Worm (Caenorhabditis elegans) whole organism, L4 larva: Measurements from ENCODE around the gene F52B10.3.
A peak's percentile ranks its signal among the peaks of the same experiment; 100 is the strongest.

Experiments
- F44E2.7 ChIP-seq: fragments of 200-800 bp; sonication (Bioruptor generic); IDR thresholded peaks from 2 replicates; pipeline ENCODE4 v2.1.2; 2022; ENCODE audit warnings: missing genetic modification characterization, missing compliant biosample characterization
- F49E8.2 ChIP-seq: sonication (generic microtip); optimal IDR thresholded peaks from 2 replicates; lab custom pipeline; 2016; ENCODE audit warnings: missing compliant biosample characterization, mild to moderate bottlenecking, missing genetic modification characterization, borderline replicate concordance
- T20F7.1 ChIP-seq: fragments of 200-800 bp; sonication (Bioruptor generic); optimal IDR thresholded peaks from 2 replicates; lab custom pipeline; 2018; ENCODE audit warnings: mild to moderate bottlenecking, missing genetic modification characterization, missing compliant biosample characterization
- Y105C5A.15 ChIP-seq: fragments of 200-800 bp; sonication (Bioruptor generic); IDR thresholded peaks from 2 replicates; pipeline ENCODE4 v1.3.6; 2022; ENCODE audit warnings: missing genetic modification characterization, missing compliant biosample characterization
- Y48G9A.11 ChIP-seq: fragments of 200-800 bp; sonication (Bioruptor generic); IDR thresholded peaks from 2 replicates; pipeline ENCODE4 v1.3.6; 2022; ENCODE audit warnings: missing genetic modification reagents, missing genetic modification characterization, missing compliant biosample characterization
- Y5F2A.4 ChIP-seq: fragments of 200-800 bp; sonication (Bioruptor generic); optimal IDR thresholded peaks from 2 replicates; lab custom pipeline; 2018; ENCODE audit warnings: mild to moderate bottlenecking, missing genetic modification characterization, missing compliant biosample characterization
- Y75B8A.6 ChIP-seq: fragments of 200-800 bp; sonication (Bioruptor generic); IDR thresholded peaks from 2 replicates; pipeline ENCODE4 v1.3.6; 2022; ENCODE audit warnings: missing genetic modification reagents, missing genetic modification characterization, missing compliant biosample characterization
- ZK337.2 ChIP-seq: fragments of 200-800 bp; sonication (Bioruptor generic); IDR thresholded peaks from 2 replicates; pipeline ENCODE4 v1.3.6; 2022; ENCODE audit warnings: missing genetic modification reagents, missing genetic modification characterization, missing compliant biosample characterization
- aha-1 ChIP-seq: fragments of 150-350 bp; peaks from one replicate; lab custom pipeline; 2014; ENCODE audit warnings: missing biosample characterization, missing genetic modification characterization
- aly-2 ChIP-seq: sonication (generic microtip); optimal IDR thresholded peaks from 2 replicates; lab custom pipeline; 2018; ENCODE audit warnings: missing biosample characterization, missing genetic modification characterization
- arid-1 ChIP-seq: fragments of 200-800 bp; sonication (Bioruptor generic); conservative IDR thresholded peaks from 2 replicates; pipeline ENCODE4 v1.3.6; 2022; ENCODE audit warnings: missing genetic modification reagents, missing genetic modification characterization, missing compliant biosample characterization
- attf-4 ChIP-seq: sonication (generic microtip); optimal IDR thresholded peaks from 3 replicates; lab custom pipeline; 2017; ENCODE audit warnings: missing biosample characterization, missing genetic modification characterization
- ceh-20 ChIP-seq: fragments of 200-800 bp; sonication (Bioruptor generic); IDR thresholded peaks from 2 replicates; pipeline ENCODE4 v1.3.6; 2022; ENCODE audit warnings: missing genetic modification reagents, missing genetic modification characterization, missing compliant biosample characterization
- ceh-44 ChIP-seq: fragments of 200-800 bp; sonication (Bioruptor generic); IDR thresholded peaks from 2 replicates; pipeline ENCODE4 v1.3.6; 2022; ENCODE audit warnings: missing genetic modification reagents, missing genetic modification characterization, missing compliant biosample characterization
- ceh-82 ChIP-seq: sonication (generic microtip); optimal IDR thresholded peaks from 2 replicates; lab custom pipeline; 2017; ENCODE audit warnings: missing biosample characterization, missing genetic modification characterization
- ces-1 ChIP-seq: fragments of 150-350 bp; sonication (generic microtip); optimal IDR thresholded peaks from 4 replicates; lab custom pipeline; 2014; ENCODE audit warnings: missing biosample characterization, missing genetic modification reagents, missing genetic modification characterization
- daf-12 ChIP-seq: fragments of 150-350 bp; optimal IDR thresholded peaks from 2 replicates; lab custom pipeline; 2014; ENCODE audit warnings: missing biosample characterization, missing genetic modification reagents, missing genetic modification characterization
- daf-16 ChIP-seq, 3 experiments: sonication (generic microtip); optimal IDR thresholded peaks; 2 replicates each; lab custom pipeline; 2016 to 2017; ENCODE audit warnings: missing genetic modification characterization in 3 of 3, missing genetic modification reagents in 3 of 3, mild to moderate bottlenecking in 2 of 3, missing compliant biosample characterization in 2 of 3, missing biosample characterization in 1 of 3, moderate library complexity in 1 of 3
- daf-8 ChIP-seq: fragments of 200-800 bp; sonication (Bioruptor generic); IDR thresholded peaks from 2 replicates; pipeline ENCODE4 v1.3.6; 2022; ENCODE audit warnings: missing genetic modification characterization, missing compliant biosample characterization
- dmd-9 ChIP-seq: fragments of 200-800 bp; sonication (Bioruptor generic); IDR thresholded peaks from 2 replicates; pipeline ENCODE4 v1.3.6; 2022; ENCODE audit warnings: missing genetic modification reagents, missing genetic modification characterization, missing compliant biosample characterization
- duxl-1 ChIP-seq: sonication (generic microtip); optimal IDR thresholded peaks from 2 replicates; lab custom pipeline; 2016; ENCODE audit warnings: mild to moderate bottlenecking, missing genetic modification characterization, moderate library complexity, missing compliant biosample characterization; ENCODE audit not compliant: poor library complexity
- dve-1 ChIP-seq: sonication (generic microtip); optimal IDR thresholded peaks from 2 replicates; lab custom pipeline; 2017; ENCODE audit warnings: antibody characterized with exemption, mild to moderate bottlenecking, missing genetic modification characterization, missing compliant biosample characterization; ENCODE audit not compliant: insufficient read depth
- egl-27 ChIP-seq: sonication (generic microtip); optimal IDR thresholded peaks from 3 replicates; lab custom pipeline; 2017; ENCODE audit warnings: missing biosample characterization, missing genetic modification reagents, missing genetic modification characterization
- egl-43 ChIP-seq: fragments of 200-800 bp; sonication (Bioruptor generic); IDR thresholded peaks from 2 replicates; pipeline ENCODE4 v1.3.6; 2022; ENCODE audit warnings: missing genetic modification reagents, missing genetic modification characterization, missing compliant biosample characterization
- fos-1 ChIP-seq: fragments of 150-350 bp; optimal IDR thresholded peaks from 2 replicates; lab custom pipeline; 2014; ENCODE audit warnings: missing biosample characterization, missing genetic modification characterization
- hif-1 ChIP-seq, 2 experiments: sonication (generic microtip); optimal IDR thresholded peaks; 2 replicates each; lab custom pipeline; 2016 to 2017; ENCODE audit warnings: missing compliant biosample characterization in 2 of 2, missing genetic modification characterization in 2 of 2, missing genetic modification reagents in 2 of 2, missing genotype in 2 of 2, mild to moderate bottlenecking in 1 of 2
- hlh-30 ChIP-seq: sonication (generic microtip); optimal IDR thresholded peaks from 2 replicates; lab custom pipeline; 2017; ENCODE audit warnings: antibody characterized with exemption, mild to moderate bottlenecking, missing genetic modification characterization, missing compliant biosample characterization; ENCODE audit not compliant: insufficient read depth
- lim-7 ChIP-seq: fragments of 200-800 bp; sonication (Bioruptor generic); IDR thresholded peaks from 2 replicates; pipeline ENCODE4 v1.3.6; 2022; ENCODE audit warnings: missing genetic modification characterization, missing compliant biosample characterization
- lin-38 ChIP-seq: fragments of 200-800 bp; sonication (Bioruptor generic); IDR thresholded peaks from 2 replicates; pipeline ENCODE4 v1.3.6; 2022; ENCODE audit warnings: missing genetic modification reagents, missing genetic modification characterization, missing compliant biosample characterization
- lin-39 ChIP-seq: fragments of 150-350 bp; optimal IDR thresholded peaks from 2 replicates; lab custom pipeline; 2014; ENCODE audit warnings: missing biosample characterization, missing genetic modification reagents, missing genetic modification characterization
- lir-3 ChIP-seq: sonication (generic microtip); optimal IDR thresholded peaks from 2 replicates; lab custom pipeline; 2016; ENCODE audit warnings: mild to moderate bottlenecking, missing genetic modification characterization, missing compliant biosample characterization
- lsy-2 ChIP-seq, 2 experiments: fragments of 150-350 bp in 1 of 2; sonication (generic microtip) in 1 of 2; optimal IDR thresholded peaks; 2 replicates each; lab custom pipeline; 2014 to 2017; ENCODE audit warnings: missing biosample characterization in 2 of 2, missing genetic modification characterization in 2 of 2
- mes-2 ChIP-seq: sonication (generic microtip); optimal IDR thresholded peaks from 2 replicates; lab custom pipeline; 2016; ENCODE audit warnings: missing genotype, mild to moderate bottlenecking, missing genetic modification characterization, missing compliant biosample characterization; ENCODE audit not compliant: poor library complexity, severe bottlenecking
- nhr-102 ChIP-seq: sonication (generic microtip); optimal IDR thresholded peaks from 2 replicates; lab custom pipeline; 2016; ENCODE audit warnings: mild to moderate bottlenecking, missing genetic modification characterization, moderate library complexity, missing compliant biosample characterization
- nhr-11 ChIP-seq: fragments of 150-350 bp; optimal IDR thresholded peaks from 2 replicates; lab custom pipeline; 2014; ENCODE audit warnings: missing biosample characterization, missing genetic modification characterization
- nhr-25 ChIP-seq: sonication (generic microtip); optimal IDR thresholded peaks from 2 replicates; lab custom pipeline; 2017; ENCODE audit warnings: missing genetic modification characterization, mild to moderate bottlenecking, missing compliant biosample characterization, antibody characterized with exemption, moderate library complexity, borderline replicate concordance; ENCODE audit not compliant: insufficient read depth
- nhr-41 ChIP-seq: fragments of 200-800 bp; sonication (Bioruptor generic); IDR thresholded peaks from 2 replicates; pipeline ENCODE4 v1.3.6; 2022; ENCODE audit warnings: missing genetic modification reagents, missing genetic modification characterization, missing compliant biosample characterization
- nhr-42 ChIP-seq: fragments of 200-800 bp; sonication (Bioruptor generic); IDR thresholded peaks from 2 replicates; pipeline ENCODE4 v1.3.6; 2022; ENCODE audit warnings: missing genetic modification characterization, missing compliant biosample characterization
- nhr-6 ChIP-seq: fragments of 150-350 bp; optimal IDR thresholded peaks from 2 replicates; lab custom pipeline; 2014; ENCODE audit warnings: missing biosample characterization, missing genetic modification characterization
- nhr-77 ChIP-seq: fragments of 150-350 bp; optimal IDR thresholded peaks from 2 replicates; lab custom pipeline; 2014; ENCODE audit warnings: missing biosample characterization, missing genetic modification characterization
- php-3 ChIP-seq: fragments of 200-800 bp; sonication (Bioruptor generic); IDR thresholded peaks from 2 replicates; pipeline ENCODE4 v1.3.6; 2022; ENCODE audit warnings: missing genetic modification reagents, missing genetic modification characterization, missing compliant biosample characterization
- pqm-1 ChIP-seq: sonication (generic microtip); optimal IDR thresholded peaks from 2 replicates; lab custom pipeline; 2017; ENCODE audit warnings: missing biosample characterization, missing genetic modification characterization
- snpc-4 ChIP-seq: fragments of 150-350 bp; optimal IDR thresholded peaks from 2 replicates; lab custom pipeline; 2014; ENCODE audit warnings: missing biosample characterization, missing genetic modification characterization
- spr-1 ChIP-seq: sonication (generic microtip); optimal IDR thresholded peaks from 2 replicates; lab custom pipeline; 2016; ENCODE audit warnings: mild to moderate bottlenecking, missing genetic modification characterization, missing compliant biosample characterization
- tra-1 ChIP-seq: fragments of 200-800 bp; sonication (Bioruptor generic); IDR thresholded peaks from 2 replicates; pipeline ENCODE4 v1.3.6; 2022; ENCODE audit warnings: missing genetic modification reagents, missing genetic modification characterization, missing compliant biosample characterization
- vab-7 ChIP-seq: fragments of 200-800 bp; sonication (Bioruptor generic); IDR thresholded peaks from 2 replicates; pipeline ENCODE4 v1.3.6; 2022; ENCODE audit warnings: missing genetic modification reagents, missing genetic modification characterization, missing compliant biosample characterization
- zag-1 ChIP-seq: fragments of 150-350 bp; optimal IDR thresholded peaks from 2 replicates; lab custom pipeline; 2014; ENCODE audit warnings: missing biosample characterization, missing genetic modification characterization
- zfp-2 ChIP-seq: sonication (generic microtip); optimal IDR thresholded peaks from 2 replicates; lab custom pipeline; 2016; ENCODE audit warnings: mild to moderate bottlenecking, missing genetic modification characterization, missing compliant biosample characterization
- zfp-3 ChIP-seq: fragments of 200-800 bp; sonication (Bioruptor generic); conservative IDR thresholded peaks from 2 replicates; pipeline ENCODE4 v1.3.6; 2022; ENCODE audit warnings: missing genetic modification reagents, missing genetic modification characterization, missing compliant biosample characterization
- ztf-11 ChIP-seq: fragments of 150-350 bp; optimal IDR thresholded peaks from 2 replicates; lab custom pipeline; 2014; ENCODE audit warnings: missing biosample characterization, missing genetic modification characterization

F52B10.3 gene

ce11 chrX:2890041-2890650 is 8.0 kb downstream of the F52B10.3 start (continued):
- TF ChIP-seq mes-2 (tag; lab: Kevin White, UChicago) (no peak), lir-3 (tag; lab: Kevin White, UChicago) (no peak), Y105C5A.15 (GFP tag; lab: Robert Waterston, UW) (no peak), tra-1 (peak; percentile 14; the same call in 1 of the 2 replicates), dve-1 (tag; lab: Kevin White, UChicago) (no peak), egl-43 (GFP tag; lab: Robert Waterston, UW) (no peak), zag-1 (tag; lab: Kevin White, UChicago) (no peak), lin-38 (GFP tag; lab: Robert Waterston, UW) (no peak), hif-1 (tag; optimal IDR thresholded peaks at IDR 0.05; lab: Kevin White, UChicago) (peak in 1 of 2 experiments; percentile 4), lin-39 (tag; lab: Kevin White, UChicago) (no peak), lsy-2 (tag; optimal IDR thresholded peaks at IDR 0.05; lab: Kevin White, UChicago) (no peak), ztf-11 (tag; lab: Kevin White, UChicago) (no peak), F44E2.7 (GFP tag; lab: Robert Waterston, UW) (no peak), aha-1 (peak; percentile 65), attf-4 (tag; lab: Kevin White, UChicago) (no peak), Y75B8A.6 (GFP tag; lab: Robert Waterston, UW) (no peak; the same call in 1 of the 2 replicates), arid-1 (GFP tag; lab: Robert Waterston, UW) (no peak), Y48G9A.11 (GFP tag; lab: Robert Waterston, UW) (0 out of 2 replicates have a peak, but pooled peaks have one; percentile 16), nhr-102 (no peak), ceh-20 (GFP tag; lab: Robert Waterston, UW) (0 out of 2 replicates have a peak, but pooled peaks have one; percentile 48), nhr-41 (GFP tag; lab: Robert Waterston, UW) (no peak), ZK337.2 (GFP tag; lab: Robert Waterston, UW) (no peak), egl-27 (tag; lab: Kevin White, UChicago) (no peak), duxl-1 (tag; lab: Kevin White, UChicago) (peak; percentile 16), ces-1 (no peak), ceh-44 (GFP tag; lab: Robert Waterston, UW) (no peak), aly-2 (tag; lab: Kevin White, UChicago) (no peak), zfp-3 (peak; percentile 80), nhr-11 (tag; lab: Kevin White, UChicago) (no peak), lim-7 (GFP tag; lab: Robert Waterston, UW) (no peak), snpc-4 (tag; lab: Kevin White, UChicago) (no peak), php-3 (GFP tag; lab: Robert Waterston, UW) (no peak), vab-7 (GFP tag; lab: Robert Waterston, UW) (no peak), nhr-25 (no peak), daf-8 (GFP tag; lab: Robert Waterston, UW) (no peak), dmd-9 (GFP tag; lab: Robert Waterston, UW) (no peak), daf-12 (tag; lab: Kevin White, UChicago) (no peak), spr-1 (no peak), ceh-82 (tag; lab: Kevin White, UChicago) (no peak), zfp-2 (tag; lab: Kevin White, UChicago) (no peak), nhr-42 (GFP tag; lab: Robert Waterston, UW) (no peak), daf-16 (GFP tag; optimal IDR thresholded peaks at IDR 0.05; lab: Kevin White, UChicago) (no peak), daf-16 (tag; optimal IDR thresholded peaks at IDR 0.05; lab: Kevin White, UChicago) (no peak), nhr-77 (tag; lab: Kevin White, UChicago) (no peak), nhr-6 (tag; lab: Kevin White, UChicago) (no peak), T20F7.1 (GFP tag; lab: Kevin White, UChicago) (no peak), pqm-1 (tag; lab: Kevin White, UChicago) (no peak), fos-1 (tag; lab: Kevin White, UChicago) (no peak), Y5F2A.4 (GFP tag; lab: Kevin White, UChicago) (no peak), hlh-30 (tag; lab: Kevin White, UChicago) (peak; percentile 21), F49E8.2 (no peak)
